Fruit fly (Drosophila melanogaster) Kc167 (cell line): ENCODE measurements around the gene Pde6.

Experiments used
- Myc ChIP-seq: fragments of >200 bp; optimal IDR thresholded peaks from 2 replicates; lab custom pipeline; 2017; ENCODE audit warnings: missing external identifiers
- insv ChIP-seq: fragments of >200 bp; optimal IDR thresholded peaks from 3 replicates; lab custom pipeline; 2018; ENCODE audit warnings: missing external identifiers
- psq ChIP-seq: fragments of >200 bp; optimal IDR thresholded peaks from 2 replicates; lab custom pipeline; 2017; ENCODE audit warnings: missing external identifiers
- ttk ChIP-seq: sonication (Bioruptor generic); optimal IDR thresholded peaks from 2 replicates; lab custom pipeline; 2017; ENCODE audit warnings: missing external identifiers

DNA sequence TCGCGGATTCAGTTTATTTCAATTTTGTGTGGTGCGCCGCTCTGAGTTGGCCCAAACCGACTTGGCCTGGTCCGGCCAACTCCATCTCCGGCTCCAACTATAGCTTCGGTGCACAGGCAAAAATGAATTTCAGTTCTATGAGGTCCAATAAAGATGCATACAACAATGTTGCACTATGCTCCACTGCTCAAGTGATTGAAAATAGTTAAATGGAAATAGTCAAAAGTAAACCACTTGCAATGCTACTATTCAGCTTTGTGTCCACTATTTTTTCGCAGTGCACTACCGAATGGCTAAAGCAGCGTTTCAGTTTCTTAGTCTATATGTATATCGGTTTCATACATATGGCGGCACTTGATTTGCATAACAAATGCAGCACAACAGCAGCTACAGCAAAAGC is 81.8 kb downstream of the Pde6 start:
- TF ChIP-seq insv (lab: Kevin White, UChicago): no peak
- no peak for TF ChIP-seq psq (lab: Kevin White, UChicago)
- no peak for TF ChIP-seq ttk (lab: Kevin White, UChicago)
- no peak for TF ChIP-seq Myc (lab: Kevin White, UChicago)
